Worm (Caenorhabditis elegans) whole organism, L2 larva: Measurements from ENCODE around the gene nfyc-1.

ENCODE experiments used
- C34F6.9 ChIP-seq: fragments of 150-350 bp; optimal IDR thresholded peaks from 2 replicates; lab custom pipeline; 2014; ENCODE audit warnings: missing biosample characterization, missing genetic modification characterization
- F13H6.1 ChIP-seq: sonication (generic microtip); optimal IDR thresholded peaks from 2 replicates; lab custom pipeline; 2016; ENCODE audit warnings: missing genetic modification characterization, missing compliant biosample characterization
- R02D3.7 ChIP-seq: fragments of 150-350 bp; optimal IDR thresholded peaks from 2 replicates; lab custom pipeline; 2014; ENCODE audit warnings: missing biosample characterization, missing genetic modification characterization
- Y55F3AM.14 ChIP-seq: fragments of 200-800 bp; sonication (Bioruptor generic); optimal IDR thresholded peaks from 2 replicates; lab custom pipeline; 2018; ENCODE audit warnings: mild to moderate bottlenecking, missing genetic modification characterization, missing compliant biosample characterization
- ZK546.5 ChIP-seq: sonication (generic microtip); optimal IDR thresholded peaks from 2 replicates; lab custom pipeline; 2017; ENCODE audit warnings: missing biosample characterization, missing genetic modification characterization
- aly-2 ChIP-seq: fragments of 150-350 bp; optimal IDR thresholded peaks from 2 replicates; lab custom pipeline; 2014; ENCODE audit warnings: missing biosample characterization, missing genetic modification characterization
- ama-1 ChIP-seq: fragments of 150-350 bp; optimal IDR thresholded peaks from 2 replicates; lab custom pipeline; 2018; ENCODE audit warnings: inconsistent platforms
- blmp-1 ChIP-seq: sonication (generic microtip); optimal IDR thresholded peaks from 2 replicates; lab custom pipeline; 2017; ENCODE audit warnings: missing genetic modification characterization, mild to moderate bottlenecking, missing compliant biosample characterization, antibody characterized with exemption, moderate library complexity; ENCODE audit not compliant: insufficient read depth
- ceh-82 ChIP-seq: fragments of 150-350 bp; optimal IDR thresholded peaks from 2 replicates; lab custom pipeline; 2014; ENCODE audit warnings: missing biosample characterization, missing genetic modification characterization
- crh-2 ChIP-seq: sonication (generic microtip); optimal IDR thresholded peaks from 2 replicates; lab custom pipeline; 2017; ENCODE audit warnings: missing biosample characterization, missing genetic modification characterization
- dmd-4 ChIP-seq: sonication (generic microtip); optimal IDR thresholded peaks from 2 replicates; lab custom pipeline; 2017; ENCODE audit warnings: missing biosample characterization, missing genetic modification characterization
- elt-1 ChIP-seq: fragments of 150-350 bp; optimal IDR thresholded peaks from 2 replicates; lab custom pipeline; 2014; ENCODE audit warnings: missing biosample characterization, missing genetic modification characterization
- elt-3 ChIP-seq: sonication (generic microtip); optimal IDR thresholded peaks from 2 replicates; lab custom pipeline; 2017; ENCODE audit warnings: missing biosample characterization, missing genetic modification characterization
- fos-1 ChIP-seq: fragments of 150-350 bp; optimal IDR thresholded peaks from 2 replicates; lab custom pipeline; 2014; ENCODE audit warnings: missing biosample characterization, missing genetic modification characterization
- gmeb-1 ChIP-seq: fragments of 150-350 bp; optimal IDR thresholded peaks from 2 replicates; lab custom pipeline; 2014; ENCODE audit warnings: missing biosample characterization, missing genetic modification characterization
- lin-11 ChIP-seq: fragments of 150-350 bp; sonication (generic microtip); optimal IDR thresholded peaks from 2 replicates; lab custom pipeline; 2014; ENCODE audit warnings: missing biosample characterization, missing genetic modification characterization, inconsistent platforms, mixed read lengths
- lin-13 ChIP-seq: fragments of 150-350 bp; optimal IDR thresholded peaks from 2 replicates; lab custom pipeline; 2014; ENCODE audit warnings: missing biosample characterization, missing genetic modification reagents, missing genetic modification characterization
- lsy-2 ChIP-seq, 2 experiments: fragments of 150-350 bp in 1 of 2; sonication (generic microtip) in 1 of 2; optimal IDR thresholded peaks; 2 replicates each; lab custom pipeline; 2014 to 2017; ENCODE audit warnings: missing biosample characterization in 2 of 2, missing genetic modification characterization in 2 of 2
- mab-5 ChIP-seq: fragments of 150-350 bp; optimal IDR thresholded peaks from 2 replicates; lab custom pipeline; 2014; ENCODE audit warnings: missing biosample characterization, missing genetic modification characterization
- mbf-1 ChIP-seq: sonication (generic microtip); optimal IDR thresholded peaks from 2 replicates; lab custom pipeline; 2017; ENCODE audit warnings: missing biosample characterization, missing genetic modification characterization
- mdl-1 ChIP-seq, 2 experiments: fragments of 150-350 bp in 1 of 2; sonication (generic microtip) in 1 of 2; optimal IDR thresholded peaks; 2 replicates each; lab custom pipeline; 2017; ENCODE audit warnings: missing biosample characterization in 2 of 2, missing genetic modification characterization in 2 of 2
- nhr-12 ChIP-seq: fragments of 150-350 bp; optimal IDR thresholded peaks from 2 replicates; lab custom pipeline; 2014; ENCODE audit warnings: missing biosample characterization, missing genetic modification characterization
- nhr-129 ChIP-seq: fragments of 150-350 bp; optimal IDR thresholded peaks from 2 replicates; lab custom pipeline; 2014; ENCODE audit warnings: missing biosample characterization, missing genetic modification characterization
- nhr-21 ChIP-seq: fragments of 150-350 bp; optimal IDR thresholded peaks from 2 replicates; lab custom pipeline; 2014; ENCODE audit warnings: missing biosample characterization, missing genetic modification characterization
- nhr-23 ChIP-seq: fragments of 150-350 bp; optimal IDR thresholded peaks from 2 replicates; lab custom pipeline; 2014; ENCODE audit warnings: missing biosample characterization, missing genetic modification reagents, missing genetic modification characterization
- nhr-237 ChIP-seq: fragments of 150-350 bp; optimal IDR thresholded peaks from 2 replicates; lab custom pipeline; 2014; ENCODE audit warnings: missing biosample characterization, missing genetic modification characterization
- nhr-25 ChIP-seq: fragments of 150-350 bp; sonication (generic microtip); optimal IDR thresholded peaks from 3 replicates; lab custom pipeline; 2014; ENCODE audit warnings: missing biosample characterization, missing genetic modification characterization
- nhr-6 ChIP-seq: fragments of 150-350 bp; optimal IDR thresholded peaks from 2 replicates; lab custom pipeline; 2014; ENCODE audit warnings: missing biosample characterization, missing genetic modification characterization
- nhr-77 ChIP-seq: fragments of 150-350 bp; optimal IDR thresholded peaks from 2 replicates; lab custom pipeline; 2014; ENCODE audit warnings: missing biosample characterization, missing genetic modification characterization
- peb-1 ChIP-seq: fragments of 150-350 bp; optimal IDR thresholded peaks from 2 replicates; lab custom pipeline; 2014; ENCODE audit warnings: missing biosample characterization, missing genetic modification characterization
- sem-4 ChIP-seq: fragments of 150-350 bp; optimal IDR thresholded peaks from 2 replicates; lab custom pipeline; 2014; ENCODE audit warnings: missing biosample characterization, missing genetic modification reagents, missing genetic modification characterization
- skn-1 ChIP-seq: sonication (generic microtip); optimal IDR thresholded peaks from 2 replicates; lab custom pipeline; 2017; ENCODE audit warnings: missing biosample characterization, missing genetic modification characterization
- sma-3 ChIP-seq: sonication (generic microtip); optimal IDR thresholded peaks from 2 replicates; lab custom pipeline; 2016; ENCODE audit warnings: missing genetic modification reagents, missing genetic modification characterization, missing compliant biosample characterization
- unc-55 ChIP-seq: fragments of 150-350 bp; sonication (generic microtip); optimal IDR thresholded peaks from 3 replicates; lab custom pipeline; 2014; ENCODE audit warnings: missing biosample characterization, missing genetic modification reagents, missing genetic modification characterization
- unc-62 ChIP-seq: fragments of 150-350 bp; optimal IDR thresholded peaks from 2 replicates; lab custom pipeline; 2014; ENCODE audit warnings: missing biosample characterization, missing genetic modification reagents, missing genetic modification characterization
- zag-1 ChIP-seq: fragments of 150-350 bp; optimal IDR thresholded peaks from 2 replicates; lab custom pipeline; 2014; ENCODE audit warnings: missing biosample characterization, missing genetic modification characterization
- ztf-11 ChIP-seq: sonication (generic microtip); optimal IDR thresholded peaks from 2 replicates; lab custom pipeline; 2017; ENCODE audit warnings: missing biosample characterization, missing genetic modification characterization
- ztf-4 ChIP-seq: fragments of 150-350 bp; optimal IDR thresholded peaks from 2 replicates; lab custom pipeline; 2014; ENCODE audit warnings: missing biosample characterization, missing genetic modification characterization

Gene nfyc-1

DNA sequence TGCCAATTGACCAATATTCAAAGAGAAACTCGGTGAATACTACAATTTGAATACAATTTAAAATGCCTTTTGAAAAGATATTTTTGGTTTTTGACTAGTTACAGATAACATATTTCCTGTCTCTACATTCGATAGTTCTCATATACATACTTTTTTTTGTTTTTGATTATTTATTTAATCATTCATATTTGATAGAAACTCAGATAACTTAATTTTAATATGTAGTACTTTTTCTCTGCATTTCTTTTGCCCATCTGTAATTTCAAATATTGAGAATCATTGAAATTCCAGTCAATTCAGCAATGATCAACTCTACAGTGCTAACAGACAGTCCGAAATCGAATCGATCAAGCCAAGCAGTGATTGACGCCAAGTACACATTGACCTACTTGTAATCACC is 17.3 kb downstream of the nfyc-1 start, which contains the start of gene C23H3.2:
TSS of gene C23H3.2 (plus strand) at position 301 of the 400 bp plus-strand sequence.
- no peak for TF ChIP-seq dmd-4 (tag; lab: Kevin White, UChicago)
- no peak for TF ChIP-seq mbf-1 (tag; lab: Kevin White, UChicago)
- TF ChIP-seq unc-55 (GFP tag; lab: Kevin White, UChicago), result no peak
- TF ChIP-seq unc-62, result no peak
- no peak for TF ChIP-seq sem-4

DNA sequence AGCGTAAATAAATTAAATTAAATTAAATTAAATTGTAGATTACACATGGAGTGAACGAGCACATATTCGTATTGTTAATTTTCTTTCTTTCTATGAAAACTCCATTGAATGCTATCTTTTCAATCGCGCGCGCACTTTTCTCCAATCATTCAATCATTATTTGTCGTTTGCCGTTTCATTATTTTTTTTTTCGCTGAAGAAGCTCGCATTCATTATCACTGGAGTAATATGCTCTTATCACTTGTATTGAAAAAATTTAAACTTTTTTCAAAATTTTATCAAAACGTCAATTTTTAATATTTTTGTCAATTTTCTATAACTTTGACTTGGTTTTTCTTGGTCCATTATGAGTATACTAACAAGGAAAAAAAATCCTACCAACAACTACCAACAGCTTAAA is 21.8 kb downstream of the nfyc-1 start:
- TF ChIP-seq elt-1 (tag; lab: Kevin White, UChicago) (no peak), fos-1 (peak; percentile 76)

DNA sequence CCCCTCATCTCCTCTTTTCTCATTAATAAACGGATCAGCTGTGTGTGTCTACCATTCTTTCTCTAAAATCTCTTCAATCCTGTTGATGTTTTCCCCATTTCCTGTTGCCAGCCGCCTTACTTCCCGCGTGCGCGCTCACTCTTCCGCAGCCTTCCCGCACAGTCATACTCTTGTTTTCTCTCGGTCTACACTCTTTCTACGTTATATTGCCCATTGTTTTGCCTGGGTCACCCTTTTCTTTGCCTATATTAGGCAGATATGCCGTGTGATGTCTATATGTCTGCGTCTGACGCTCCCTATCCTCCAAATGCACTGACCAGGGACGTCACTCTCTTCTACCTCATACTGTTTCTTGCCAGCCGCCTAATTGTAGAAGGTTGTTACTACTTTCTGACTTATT is 22.6 kb downstream of the nfyc-1 start:
- TF ChIP-seq sma-3 (GFP tag; lab: Kevin White, UChicago), result peak; percentile 71
- TF ChIP-seq dmd-4 (tag; lab: Kevin White, UChicago), result no peak
- TF ChIP-seq elt-1 (tag; lab: Kevin White, UChicago), result no peak
- TF ChIP-seq nhr-21 (tag; lab: Kevin White, UChicago), result peak; percentile 67
- TF ChIP-seq blmp-1 (tag; lab: Kevin White, UChicago), result peak; percentile 63
- no peak for TF ChIP-seq crh-2
- TF ChIP-seq ZK546.5 (tag; lab: Kevin White, UChicago), result no peak
- no peak for TF ChIP-seq lin-11 (tag; lab: Kevin White, UChicago)
- TF ChIP-seq zag-1 (tag; lab: Kevin White, UChicago), result no peak
- no peak for TF ChIP-seq R02D3.7 (tag; lab: Kevin White, UChicago)
- peak; percentile 23 for TF ChIP-seq Y55F3AM.14
- no peak for TF ChIP-seq gmeb-1 (tag; lab: Kevin White, UChicago)
- TF ChIP-seq lsy-2 (tag; optimal IDR thresholded peaks at IDR 0.05; lab: Kevin White, UChicago), result peak in 1 of 2 experiments; percentile 40
- peak; percentile 29 for TF ChIP-seq C34F6.9 (tag; lab: Kevin White, UChicago)
- TF ChIP-seq mdl-1 (tag; optimal IDR thresholded peaks at IDR 0.05; lab: Kevin White, UChicago), result peak in 1 of 2 experiments; percentile 29
- no peak for TF ChIP-seq nhr-77
- TF ChIP-seq ceh-82 (tag; lab: Kevin White, UChicago), result no peak
- peak; percentile 78 for TF ChIP-seq fos-1
- no peak for TF ChIP-seq nhr-237
- no peak for TF ChIP-seq skn-1 (tag; lab: Kevin White, UChicago)
- TF ChIP-seq peb-1 (tag; lab: Kevin White, UChicago), result peak; percentile 95
- peak; percentile 41 for TF ChIP-seq F13H6.1 (tag; lab: Kevin White, UChicago)
- TF ChIP-seq aly-2 (tag; lab: Kevin White, UChicago), result no peak
- TF ChIP-seq ama-1, result no peak
- TF ChIP-seq nhr-25 (tag; lab: Kevin White, UChicago), result peak; percentile 73
- peak; percentile 68 for TF ChIP-seq sem-4
- TF ChIP-seq nhr-23 (tag; lab: Kevin White, UChicago), result no peak

DNA sequence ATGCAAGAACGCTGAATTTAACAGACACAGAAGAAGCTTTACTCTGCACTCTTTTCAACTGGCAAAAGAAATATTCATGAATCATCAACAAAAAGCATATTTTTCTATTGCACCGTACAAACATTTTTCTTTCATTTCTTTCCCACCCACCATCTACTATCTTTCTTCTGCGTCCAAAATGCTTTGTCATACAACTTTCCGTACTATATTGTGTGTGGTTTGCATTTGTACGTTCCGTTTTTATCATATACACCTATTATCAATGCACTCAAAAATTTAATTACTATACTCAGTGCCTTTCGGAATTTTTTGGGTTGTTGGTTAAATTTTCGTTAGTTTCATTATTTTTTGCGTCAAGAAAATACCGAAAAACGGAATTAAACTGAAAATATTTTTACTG is 24.0 kb downstream of the nfyc-1 start:
- TF ChIP-seq elt-3 (tag; lab: Kevin White, UChicago) (no peak), nhr-25 (tag; lab: Kevin White, UChicago) (no peak), sma-3 (GFP tag; lab: Kevin White, UChicago) (no peak), fos-1 (peak; percentile 91), nhr-77 (no peak), zag-1 (tag; lab: Kevin White, UChicago) (no peak)

DNA sequence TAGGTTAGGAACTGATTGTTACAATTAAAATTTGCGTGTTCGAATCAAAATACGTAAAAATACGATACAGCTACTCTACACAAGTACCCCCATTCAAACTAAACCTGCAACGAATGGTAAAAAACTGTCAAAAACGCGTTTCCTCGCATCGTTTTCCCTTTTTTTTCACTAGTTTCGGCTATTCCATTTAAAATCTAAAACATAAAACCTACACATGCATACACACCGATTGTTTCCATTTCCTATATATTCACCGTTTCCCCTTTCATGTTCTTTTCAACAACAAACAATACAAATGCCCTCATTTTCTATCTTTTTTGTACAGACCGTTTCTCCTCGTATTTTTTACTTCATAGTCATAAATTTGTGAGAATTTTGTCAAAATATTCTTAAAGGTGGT is 25.1 kb downstream of the nfyc-1 start:
- TF ChIP-seq elt-3 (tag; lab: Kevin White, UChicago) (no peak), nhr-23 (tag; lab: Kevin White, UChicago) (no peak), ztf-11 (tag; lab: Kevin White, UChicago) (no peak), ztf-4 (tag; lab: Kevin White, UChicago) (no peak), nhr-12 (tag; lab: Kevin White, UChicago) (no peak), mab-5 (tag; lab: Kevin White, UChicago) (no peak), nhr-129 (tag; lab: Kevin White, UChicago) (no peak), unc-62 (no peak), ZK546.5 (tag; lab: Kevin White, UChicago) (no peak), nhr-6 (no peak), mbf-1 (tag; lab: Kevin White, UChicago) (no peak), lin-13 (GFP tag; lab: Kevin White, UChicago) (no peak), nhr-21 (tag; lab: Kevin White, UChicago) (no peak), sem-4 (no peak), unc-55 (GFP tag; lab: Kevin White, UChicago) (no peak), nhr-25 (tag; lab: Kevin White, UChicago) (no peak)
